Fruit fly (Drosophila melanogaster) whole organism, embryonic: Measurements from ENCODE around the gene SuUR.
A peak's percentile ranks its signal among the peaks of the same experiment; 100 is the strongest.

Source experiments
- CG10274 ChIP-seq: fragments of 200-800 bp; sonication (Bioruptor generic); optimal IDR thresholded peaks from 3 replicates; lab custom pipeline; 2017; ENCODE audit warnings: missing biosample characterization, mild to moderate bottlenecking, missing genetic modification characterization
- CG10565 ChIP-seq: fragments of 200-800 bp; sonication (Bioruptor generic); optimal IDR thresholded peaks from 3 replicates; lab custom pipeline; 2016; ENCODE audit warnings: missing biosample characterization, mild to moderate bottlenecking, missing genetic modification characterization
- CG11247 ChIP-seq: fragments of 200-800 bp; sonication (Bioruptor generic); IDR thresholded peaks from 2 replicates; pipeline ENCODE4 v1.3.6; 2022; ENCODE audit warnings: missing biosample characterization, missing genetic modification characterization
- CG13296 ChIP-seq: fragments of 200-800 bp; sonication (Bioruptor generic); optimal IDR thresholded peaks from 3 replicates; lab custom pipeline; 2018; ENCODE audit warnings: missing biosample characterization, mild to moderate bottlenecking, missing genetic modification characterization
- CG14710 ChIP-seq: fragments of 200-800 bp; sonication (Bioruptor generic); optimal IDR thresholded peaks from 3 replicates; lab custom pipeline; 2019; ENCODE audit warnings: missing biosample characterization, mild to moderate bottlenecking, missing genetic modification characterization, moderate library complexity
- CG15073 ChIP-seq: fragments of 200-800 bp; sonication (Bioruptor generic); optimal IDR thresholded peaks from 2 replicates; lab custom pipeline; 2016; ENCODE audit warnings: missing biosample characterization, missing genetic modification characterization
- CG17612 ChIP-seq: fragments of 200-800 bp; sonication (Bioruptor generic); IDR thresholded peaks from 2 replicates; pipeline ENCODE4 v1.3.6; 2022; ENCODE audit warnings: missing biosample characterization, missing genetic modification characterization
- CG17829 ChIP-seq: fragments of 200-800 bp; optimal IDR thresholded peaks from 2 replicates; lab custom pipeline; 2019; ENCODE audit warnings: missing biosample characterization, mild to moderate bottlenecking, missing genetic modification characterization, moderate library complexity
- CG1832 ChIP-seq: fragments of 200-800 bp; sonication (Bioruptor generic); optimal IDR thresholded peaks from 2 replicates; lab custom pipeline; 2017; ENCODE audit warnings: missing biosample characterization, mild to moderate bottlenecking, missing genetic modification characterization, inconsistent platforms
- CG2712 ChIP-seq: fragments of 200-800 bp; optimal IDR thresholded peaks from 3 replicates; lab custom pipeline; 2019; ENCODE audit warnings: missing biosample characterization, mild to moderate bottlenecking, missing genetic modification characterization, moderate library complexity
- CG31365 ChIP-seq: fragments of 200-800 bp; sonication (Bioruptor generic); optimal IDR thresholded peaks from 2 replicates; lab custom pipeline; 2018; ENCODE audit warnings: missing biosample characterization, mild to moderate bottlenecking, missing genetic modification characterization
- CG34422 ChIP-seq: fragments of 200-800 bp; sonication (Bioruptor generic); IDR thresholded peaks from 3 replicates; pipeline ENCODE4 v1.3.6; 2022; ENCODE audit warnings: missing biosample characterization, missing genetic modification characterization
- CG4360 ChIP-seq: fragments of 200-800 bp; sonication (Bioruptor generic); IDR thresholded peaks from 2 replicates; pipeline ENCODE4 v1.3.6; 2022; ENCODE audit warnings: missing biosample characterization, missing genetic modification characterization
- CG5180 ChIP-seq: fragments of 200-800 bp; sonication (Bioruptor generic); optimal IDR thresholded peaks from 3 replicates; lab custom pipeline; 2017; ENCODE audit warnings: missing biosample characterization, missing genetic modification characterization, mild to moderate bottlenecking, moderate library complexity, missing genetic modification reagents
- CG6175 ChIP-seq: fragments of 200-800 bp; sonication (Bioruptor generic); IDR thresholded peaks from 3 replicates; pipeline ENCODE4 v1.3.6; 2022; ENCODE audit warnings: missing biosample characterization, missing genetic modification characterization
- CG6272 ChIP-seq: fragments of 200-800 bp; sonication (Bioruptor generic); IDR thresholded peaks from 2 replicates; pipeline ENCODE4 v1.3.6; 2022; ENCODE audit warnings: missing biosample characterization, missing genetic modification characterization
- CG6854 ChIP-seq: fragments of 200-800 bp; sonication (Bioruptor generic); optimal IDR thresholded peaks from 3 replicates; lab custom pipeline; 2017; ENCODE audit warnings: missing biosample characterization, mild to moderate bottlenecking, missing genetic modification characterization
- CG7271 ChIP-seq: fragments of 200-800 bp; sonication (Bioruptor generic); optimal IDR thresholded peaks from 2 replicates; lab custom pipeline; 2018; ENCODE audit warnings: missing biosample characterization, mild to moderate bottlenecking, missing genetic modification characterization, moderate library complexity
- CG8944 ChIP-seq: fragments of 200-800 bp; sonication (Bioruptor generic); optimal IDR thresholded peaks from 3 replicates; lab custom pipeline; 2016; ENCODE audit warnings: missing biosample characterization, missing genetic modification characterization
- CHES-1-like ChIP-seq: fragments of 200-800 bp; sonication (Bioruptor generic); optimal IDR thresholded peaks from 2 replicates; lab custom pipeline; 2016; ENCODE audit warnings: missing biosample characterization, missing genetic modification characterization
- Dip3 ChIP-seq: fragments of 200-800 bp; sonication (Bioruptor generic); optimal IDR thresholded peaks from 3 replicates; lab custom pipeline; 2016; ENCODE audit warnings: missing biosample characterization, missing genetic modification characterization
- HLH4C ChIP-seq: fragments of 200-800 bp; sonication (Bioruptor generic); IDR thresholded peaks from 3 replicates; pipeline ENCODE4 v1.3.6; 2022; ENCODE audit warnings: missing biosample characterization, missing genetic modification characterization; ENCODE audit not compliant: partially characterized antibody
- HLH54F ChIP-seq: fragments of 200-800 bp; sonication (Bioruptor generic); optimal IDR thresholded peaks from 3 replicates; lab custom pipeline; 2016; ENCODE audit warnings: missing biosample characterization, missing genetic modification characterization
- HLHmδ ChIP-seq: fragments of 200-800 bp; sonication (Bioruptor generic); optimal IDR thresholded peaks from 2 replicates; lab custom pipeline; 2018; ENCODE audit warnings: missing biosample characterization, mild to moderate bottlenecking, missing genetic modification characterization, moderate library complexity
- NfI ChIP-seq: fragments of 200-800 bp; sonication (Bioruptor generic); optimal IDR thresholded peaks from 3 replicates; lab custom pipeline; 2018; ENCODE audit warnings: missing biosample characterization, mild to moderate bottlenecking, missing genetic modification characterization, moderate library complexity
- Opbp ChIP-seq: fragments of 200-800 bp; sonication (Bioruptor generic); IDR thresholded peaks from 3 replicates; pipeline ENCODE4 v1.3.6; 2022; ENCODE audit warnings: missing biosample characterization, missing genetic modification characterization; ENCODE audit not compliant: partially characterized antibody
- PHDP ChIP-seq: fragments of 200-800 bp; sonication (Bioruptor generic); optimal IDR thresholded peaks from 3 replicates; lab custom pipeline; 2018; ENCODE audit warnings: missing biosample characterization, mild to moderate bottlenecking, missing genetic modification characterization, moderate library complexity
- Sry-δ ChIP-seq: fragments of 200-800 bp; sonication (Bioruptor generic); optimal IDR thresholded peaks from 2 replicates; lab custom pipeline; 2016; ENCODE audit warnings: missing biosample characterization, missing genetic modification characterization
- Stat92E ChIP-seq, 3 experiments: fragments of >200 bp in 2 of 3; fragments of 200-800 bp in 1 of 3; sonication (Bioruptor generic) in 1 of 3; optimal IDR thresholded peaks; 2 replicates each; lab custom pipeline; 2017 to 2019; ENCODE audit warnings: missing biosample characterization in 3 of 3, missing genetic modification characterization in 3 of 3, mild to moderate bottlenecking in 1 of 3, moderate library complexity in 1 of 3
- bigmax ChIP-seq: fragments of 200-800 bp; sonication (Bioruptor generic); optimal IDR thresholded peaks from 2 replicates; lab custom pipeline; 2018; ENCODE audit warnings: missing biosample characterization, mild to moderate bottlenecking, missing genetic modification characterization
- dan ChIP-seq: fragments of 200-800 bp; sonication (Bioruptor generic); IDR thresholded peaks from 2 replicates; pipeline ENCODE4 v1.3.6; 2022; ENCODE audit warnings: missing biosample characterization, missing genetic modification characterization
- dmrt99B ChIP-seq: fragments of 200-800 bp; sonication (Bioruptor generic); optimal IDR thresholded peaks from 2 replicates; lab custom pipeline; 2018; ENCODE audit warnings: missing biosample characterization, mild to moderate bottlenecking, missing genetic modification characterization, moderate library complexity
- fd102C ChIP-seq: fragments of 200-800 bp; sonication (Bioruptor generic); optimal IDR thresholded peaks from 2 replicates; lab custom pipeline; 2018; ENCODE audit warnings: missing biosample characterization, mild to moderate bottlenecking, missing genetic modification characterization, moderate library complexity
- fru ChIP-seq: fragments of >200 bp; optimal IDR thresholded peaks from 2 replicates; lab custom pipeline; 2017
- hkb ChIP-seq, 2 experiments: fragments of 200-800 bp in 1 of 2; fragments of >200 bp in 1 of 2; sonication (Bioruptor generic) in 1 of 2; IDR thresholded peaks in 1 of 2; optimal IDR thresholded peaks in 1 of 2; 2 replicates each; pipeline versions ENCODE4 v1.3.6 to Lab custom; 2017 to 2022; ENCODE audit warnings: missing biosample characterization in 1 of 2, missing genetic modification characterization in 1 of 2
- hth ChIP-seq: fragments of >200 bp; optimal IDR thresholded peaks from 2 replicates; lab custom pipeline; 2017; ENCODE audit warnings: inconsistent platforms
- jumu ChIP-seq: fragments of 200-800 bp; sonication (Bioruptor generic); optimal IDR thresholded peaks from 3 replicates; lab custom pipeline; 2016; ENCODE audit warnings: missing biosample characterization, missing genetic modification characterization
- nmo ChIP-seq: fragments of 200-800 bp; sonication (Bioruptor generic); optimal IDR thresholded peaks from 2 replicates; lab custom pipeline; 2018; ENCODE audit warnings: missing biosample characterization, mild to moderate bottlenecking, missing genetic modification characterization, moderate library complexity
- nom ChIP-seq: fragments of 200-800 bp; sonication (Bioruptor generic); optimal IDR thresholded peaks from 2 replicates; lab custom pipeline; 2017; ENCODE audit warnings: missing biosample characterization, missing genetic modification characterization, mild to moderate bottlenecking, moderate library complexity, missing genetic modification reagents
- p53 ChIP-seq: fragments of 200-800 bp; sonication (Bioruptor generic); optimal IDR thresholded peaks from 2 replicates; lab custom pipeline; 2016; ENCODE audit warnings: missing biosample characterization, missing genetic modification characterization
- pho ChIP-seq: fragments of 200-800 bp; sonication (Bioruptor generic); optimal IDR thresholded peaks from 2 replicates; lab custom pipeline; 2016; ENCODE audit warnings: missing biosample characterization, missing genetic modification characterization
- prd ChIP-seq, 3 experiments: fragments of >200 bp in 2 of 3; fragments of 200-800 bp in 1 of 3; sonication (Bioruptor generic) in 1 of 3; optimal IDR thresholded peaks in 2 of 3; IDR thresholded peaks in 1 of 3; 2 replicates in 2 of 3; 3 replicates in 1 of 3; pipeline versions ENCODE4 v1.3.6 to Lab custom; 2017 to 2022; ENCODE audit warnings: missing biosample characterization in 1 of 3, missing genetic modification characterization in 1 of 3
- pros ChIP-seq: fragments of 200-800 bp; sonication (Bioruptor generic); optimal IDR thresholded peaks from 3 replicates; lab custom pipeline; 2019; ENCODE audit warnings: missing biosample characterization, mild to moderate bottlenecking, missing genetic modification characterization, moderate library complexity
- sc ChIP-seq, 3 experiments: fragments of >200 bp in 2 of 3; fragments of 200-800 bp in 1 of 3; sonication (Bioruptor generic) in 1 of 3; optimal IDR thresholded peaks; 2 replicates in 2 of 3; 3 replicates in 1 of 3; lab custom pipeline; 2017; ENCODE audit warnings: mild to moderate bottlenecking in 1 of 3, missing biosample characterization in 1 of 3, missing genetic modification characterization in 1 of 3, missing genetic modification reagents in 1 of 3
- scrt ChIP-seq: fragments of 200-800 bp; sonication (Bioruptor generic); optimal IDR thresholded peaks from 2 replicates; lab custom pipeline; 2018; ENCODE audit warnings: missing biosample characterization, mild to moderate bottlenecking, missing genetic modification characterization, moderate library complexity
- sna ChIP-seq: fragments of 200-800 bp; sonication (Bioruptor generic); IDR thresholded peaks from 2 replicates; pipeline ENCODE4 v1.3.6; 2022; ENCODE audit warnings: missing biosample characterization, missing genetic modification characterization; ENCODE audit not compliant: partially characterized antibody
- so ChIP-seq: fragments of 200-800 bp; sonication (Bioruptor generic); IDR thresholded peaks from 3 replicates; pipeline ENCODE4 v1.3.6; 2022; ENCODE audit warnings: missing biosample characterization, missing genetic modification characterization
- unc-4 ChIP-seq: fragments of 200-800 bp; sonication (Bioruptor generic); IDR thresholded peaks from 2 replicates; pipeline ENCODE4 v1.3.6; 2022; ENCODE audit warnings: missing biosample characterization, missing genetic modification characterization; ENCODE audit not compliant: partially characterized antibody
- zfh2 ChIP-seq: fragments of 200-800 bp; sonication (Bioruptor generic); optimal IDR thresholded peaks from 2 replicates; lab custom pipeline; 2016; ENCODE audit warnings: missing biosample characterization, missing genetic modification characterization

Gene SuUR

DNA sequence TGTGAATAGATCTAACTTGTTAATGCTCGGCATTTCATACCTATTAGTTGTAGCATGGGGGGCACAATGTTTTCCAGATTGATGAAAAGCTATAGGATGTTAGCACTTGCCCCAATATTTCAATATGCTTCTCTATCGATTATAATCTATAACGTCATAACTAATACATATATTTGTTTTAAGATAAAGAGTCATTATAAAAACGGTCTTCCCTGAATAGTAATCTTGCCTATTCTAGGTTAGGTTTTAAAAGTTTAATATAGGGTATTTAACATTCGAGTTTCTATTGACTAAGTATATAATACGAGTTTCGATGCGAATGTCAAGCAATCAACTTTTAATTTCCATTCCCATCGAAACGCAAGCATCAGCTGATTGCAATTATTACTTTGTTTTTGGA, 3.6 kb upstream of the SuUR start, which contains the start of the genes CG6321 and Blos2 (continued):
- no peak for TF ChIP-seq fru
- TF ChIP-seq CG17612 (GFP tag; lab: Robert Waterston, UW), result 0 out of 2 replicates have a peak, but pooled peaks have one; percentile 34
- TF ChIP-seq Dip3 (GFP tag; lab: Kevin White, UChicago), result peak; percentile 46
- TF ChIP-seq HLHmδ, result no peak
- TF ChIP-seq prd (optimal IDR thresholded peaks at IDR 0.05; lab: Kevin White, UChicago), result no peak
- peak; percentile 61; the same call in 2 of the 3 replicates for TF ChIP-seq prd (GFP tag; IDR thresholded peaks at IDR 0.05; lab: Robert Waterston, UW)
- TF ChIP-seq PHDP (tag; lab: Kevin White, UChicago), result peak; percentile 89
- no peak for TF ChIP-seq p53
- TF ChIP-seq zfh2, result no peak
- TF ChIP-seq pho, result peak; percentile 29
- TF ChIP-seq CG8944 (GFP tag; lab: Kevin White, UChicago), result no peak
- TF ChIP-seq sc (optimal IDR thresholded peaks at IDR 0.05; lab: Kevin White, UChicago), result no peak
- peak; percentile 22 for TF ChIP-seq sc (GFP tag; optimal IDR thresholded peaks at IDR 0.05; lab: Kevin White, UChicago)
- no peak for TF ChIP-seq dan (GFP tag; lab: Robert Waterston, UW)
- TF ChIP-seq CG13296 (GFP tag; lab: Kevin White, UChicago), result peak; percentile 77
- TF ChIP-seq CG17829 (tag; lab: Kevin White, UChicago), result peak; percentile 82
- TF ChIP-seq NfI (GFP tag; lab: Kevin White, UChicago), result peak; percentile 66
- peak; percentile 87 for TF ChIP-seq dmrt99B
- no peak for TF ChIP-seq HLH4C (GFP tag; lab: Robert Waterston, UW)
- TF ChIP-seq hkb (optimal IDR thresholded peaks at IDR 0.05; lab: Kevin White, UChicago), result no peak
- TF ChIP-seq hkb (GFP tag; IDR thresholded peaks at IDR 0.05; lab: Robert Waterston, UW), result peak; percentile 86
- TF ChIP-seq sna (GFP tag; lab: Robert Waterston, UW), result no peak
- TF ChIP-seq CG6854 (GFP tag; lab: Kevin White, UChicago), result peak; percentile 80
- TF ChIP-seq so (GFP tag; lab: Robert Waterston, UW), result peak; percentile 53; the same call in 1 of the 3 replicates
- TF ChIP-seq unc-4 (GFP tag; lab: Robert Waterston, UW), result no peak
- TF ChIP-seq CG11247, result peak; percentile 50
- peak; percentile 11 for TF ChIP-seq CHES-1-like (GFP tag; lab: Kevin White, UChicago)
- peak; percentile 40 for TF ChIP-seq CG5180 (GFP tag; lab: Kevin White, UChicago)
- peak; percentile 18 for TF ChIP-seq CG7271 (tag; lab: Kevin White, UChicago)
- TF ChIP-seq CG10565 (GFP tag; lab: Kevin White, UChicago), result no peak
- TF ChIP-seq jumu, result no peak
- TF ChIP-seq bigmax, result peak; percentile 93
- TF ChIP-seq Opbp (GFP tag; lab: Robert Waterston, UW), result no peak
- TF ChIP-seq CG10274, result peak; percentile 24
- peak; percentile 85 for TF ChIP-seq nmo
- TF ChIP-seq CG6272, result no peak
- no peak for TF ChIP-seq pros (GFP tag; lab: Kevin White, UChicago)
- TF ChIP-seq CG1832 (GFP tag; lab: Kevin White, UChicago), result no peak
- peak; percentile 82 for TF ChIP-seq CG14710 (tag; lab: Kevin White, UChicago)
- peak; percentile 89 for TF ChIP-seq CG2712
- no peak for TF ChIP-seq CG6175 (GFP tag; lab: Robert Waterston, UW)
- peak; percentile 24 for TF ChIP-seq CG31365 (tag; lab: Kevin White, UChicago)
- TF ChIP-seq scrt (GFP tag; lab: Kevin White, UChicago), result peak; percentile 68
- TF ChIP-seq CG34422 (GFP tag; lab: Robert Waterston, UW), result 0 out of 3 replicates have a peak, but pooled peaks have one; percentile 38
- TF ChIP-seq CG15073 (GFP tag; lab: Kevin White, UChicago), result no peak
- TF ChIP-seq Stat92E (GFP tag; optimal IDR thresholded peaks at IDR 0.05; lab: Kevin White, UChicago), result no peak
- TF ChIP-seq Sry-δ (GFP tag; lab: Kevin White, UChicago), result peak; percentile 2
- TF ChIP-seq CG4360 (GFP tag; lab: Robert Waterston, UW), result no peak
- TF ChIP-seq nom (GFP tag; lab: Kevin White, UChicago), result peak; percentile 20
- no peak for TF ChIP-seq hth
- no peak for TF ChIP-seq fd102C
- peak; percentile 33 for TF ChIP-seq HLH54F
